Worm (Caenorhabditis elegans) whole organism, early embryonic: Measurements from ENCODE around the gene ZK892.5.

ENCODE experiments used
- B0310.2 ChIP-seq: sonication (generic microtip); optimal IDR thresholded peaks from 2 replicates; lab custom pipeline; 2016; ENCODE audit warnings: mild to moderate bottlenecking, missing genetic modification characterization, missing compliant biosample characterization
- F13C5.2 ChIP-seq: sonication (generic microtip); optimal IDR thresholded peaks from 2 replicates; lab custom pipeline; 2017; ENCODE audit warnings: mild to moderate bottlenecking, missing genetic modification characterization, inconsistent platforms, missing compliant biosample characterization
- aly-1 ChIP-seq: sonication (generic microtip); optimal IDR thresholded peaks from 2 replicates; lab custom pipeline; 2016; ENCODE audit warnings: missing genetic modification characterization, missing compliant biosample characterization
- ama-1 ChIP-seq: fragments of 150-350 bp; optimal IDR thresholded peaks from 2 replicates; lab custom pipeline; 2014
- ceh-13 ChIP-seq: fragments of 200-800 bp; sonication (Bioruptor generic); optimal IDR thresholded peaks from 2 replicates; lab custom pipeline; 2018; ENCODE audit warnings: mild to moderate bottlenecking, missing genetic modification characterization, missing compliant biosample characterization
- ceh-36 ChIP-seq: sonication (generic microtip); optimal IDR thresholded peaks from 2 replicates; lab custom pipeline; 2016; ENCODE audit warnings: missing genetic modification characterization, inconsistent platforms, missing compliant biosample characterization
- ets-7 ChIP-seq: sonication (generic microtip); optimal IDR thresholded peaks from 2 replicates; lab custom pipeline; 2016; ENCODE audit warnings: missing genotype, missing genetic modification characterization, missing compliant biosample characterization
- flt-1 ChIP-seq: fragments of 200-800 bp; sonication (Bioruptor generic); IDR thresholded peaks from 2 replicates; pipeline ENCODE4 v1.3.6; 2022; ENCODE audit warnings: missing genetic modification characterization, missing compliant biosample characterization
- hmbx-1 ChIP-seq: sonication (generic microtip); optimal IDR thresholded peaks from 2 replicates; lab custom pipeline; 2016; ENCODE audit warnings: mild to moderate bottlenecking, missing genetic modification characterization, missing compliant biosample characterization
- hmg-4 ChIP-seq: fragments of 200-800 bp; sonication (Bioruptor generic); optimal IDR thresholded peaks from 2 replicates; lab custom pipeline; 2018; ENCODE audit warnings: mild to moderate bottlenecking, missing genetic modification characterization, missing compliant biosample characterization
- hnd-1 ChIP-seq: sonication (generic microtip); optimal IDR thresholded peaks from 2 replicates; lab custom pipeline; 2016; ENCODE audit warnings: missing genetic modification characterization, missing compliant biosample characterization
- pes-1 ChIP-seq: fragments of 200-800 bp; sonication (Bioruptor generic); IDR thresholded peaks from 2 replicates; pipeline ENCODE4 v1.3.6; 2022; ENCODE audit warnings: missing genetic modification reagents, missing genetic modification characterization, missing compliant biosample characterization
- scrt-1 ChIP-seq: fragments of 200-800 bp; sonication (Bioruptor generic); IDR thresholded peaks from 2 replicates; pipeline ENCODE4 v1.3.6; 2022; ENCODE audit warnings: missing genetic modification characterization, missing compliant biosample characterization
- sea-1 ChIP-seq: fragments of 200-800 bp; sonication (Bioruptor generic); conservative IDR thresholded peaks from 2 replicates; pipeline ENCODE4 v1.3.6; 2022; ENCODE audit warnings: missing genetic modification characterization, missing compliant biosample characterization
- tbx-11 ChIP-seq: fragments of 200-800 bp; sonication (Bioruptor generic); IDR thresholded peaks from 2 replicates; pipeline ENCODE4 v1.3.6; 2022; ENCODE audit warnings: missing genetic modification characterization, missing compliant biosample characterization
- tbx-37 ChIP-seq: fragments of 200-800 bp; sonication (Bioruptor generic); conservative IDR thresholded peaks from 2 replicates; pipeline ENCODE4 v1.3.6; 2022; ENCODE audit warnings: missing genetic modification reagents, missing genetic modification characterization, missing compliant biosample characterization
- tra-4 ChIP-seq: sonication (generic microtip); optimal IDR thresholded peaks from 2 replicates; lab custom pipeline; 2017; ENCODE audit warnings: missing genetic modification characterization, missing compliant biosample characterization

Gene ZK892.5

DNA sequence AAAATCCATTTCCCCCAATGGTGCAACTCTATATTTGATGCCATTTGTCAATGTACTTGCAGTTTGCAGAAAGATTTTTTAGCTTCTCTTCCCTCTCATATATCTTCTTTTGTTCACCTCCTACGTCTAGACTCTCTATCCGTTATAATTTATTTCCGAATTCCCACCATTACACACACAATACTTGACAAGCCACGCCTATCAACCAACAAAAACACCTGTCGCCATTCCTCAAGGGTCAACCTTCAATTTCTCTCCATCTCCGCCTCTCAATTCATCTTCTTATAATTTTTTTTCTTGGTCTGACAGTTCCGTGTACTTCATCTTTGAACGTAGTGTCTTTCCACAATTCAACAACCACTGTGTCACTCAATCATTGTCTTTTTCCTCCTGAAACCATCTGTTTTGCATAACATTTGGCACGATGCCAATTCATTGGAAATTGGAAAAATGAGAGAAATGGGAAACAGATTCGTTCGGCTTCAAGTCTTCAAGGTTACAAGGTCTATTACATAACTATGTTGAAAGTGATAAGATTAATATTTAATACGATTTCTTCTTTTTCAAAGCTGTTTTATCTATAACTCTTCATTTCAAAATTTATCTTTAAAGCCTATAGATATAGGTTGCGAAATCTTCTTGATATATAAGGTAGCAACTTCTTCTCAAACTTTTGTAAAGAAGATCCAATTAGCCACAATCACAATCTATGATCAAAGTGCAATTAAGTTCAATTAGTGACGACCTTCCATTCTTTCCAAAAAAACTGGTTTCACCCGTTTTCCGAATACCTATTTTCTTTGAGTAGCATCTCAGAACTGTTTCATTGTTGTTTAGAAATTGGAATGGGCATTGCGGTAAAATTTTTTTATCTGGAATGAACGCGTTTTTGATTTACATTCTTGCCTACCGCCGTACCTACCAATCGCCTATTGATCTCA, 21.1 kb upstream of the ZK892.5 start:
- TF ChIP-seq tra-4 (tag; lab: Kevin White, UChicago), result no peak
- TF ChIP-seq ceh-36 (tag; lab: Kevin White, UChicago), result no peak
- TF ChIP-seq ama-1 (lab: Kevin White, UChicago), result no peak
- no peak for TF ChIP-seq flt-1 (GFP tag; lab: Robert Waterston, UW)
- no peak for TF ChIP-seq ceh-13 (GFP tag; lab: Kevin White, UChicago)
- no peak for TF ChIP-seq B0310.2 (tag; lab: Kevin White, UChicago)
- no peak for TF ChIP-seq hnd-1 (tag; lab: Kevin White, UChicago)
- no peak for TF ChIP-seq hmbx-1 (tag; lab: Kevin White, UChicago)
- TF ChIP-seq ets-7 (tag; lab: Kevin White, UChicago), result no peak
- no peak for TF ChIP-seq tbx-11 (GFP tag; lab: Robert Waterston, UW)
- no peak for TF ChIP-seq hmg-4 (GFP tag; lab: Kevin White, UChicago)
- TF ChIP-seq aly-1 (tag; lab: Kevin White, UChicago), result no peak
- TF ChIP-seq F13C5.2 (tag; lab: Kevin White, UChicago), result no peak
- no peak for TF ChIP-seq sea-1

DNA sequence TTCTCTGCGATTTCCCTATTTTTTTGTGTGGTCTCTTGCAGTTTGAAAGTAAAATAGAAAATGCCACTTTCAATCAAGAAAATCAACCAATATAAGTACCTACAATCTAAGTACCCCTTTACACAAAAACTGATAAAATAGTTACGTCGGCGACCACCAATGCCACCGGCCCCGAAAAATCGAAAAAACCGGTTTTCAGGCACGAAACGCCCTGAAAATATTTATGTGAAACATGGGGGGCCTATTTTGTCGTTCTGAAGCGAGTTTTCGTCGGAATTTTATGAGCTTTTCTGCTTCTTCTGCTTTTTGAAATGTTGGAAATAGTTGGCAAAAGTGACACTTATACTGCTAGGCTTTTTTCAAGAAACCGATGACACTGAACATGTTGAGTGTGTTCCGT, 19.4 kb upstream of the ZK892.5 start:
- TF ChIP-seq ceh-36 (tag; lab: Kevin White, UChicago), result no peak

DNA sequence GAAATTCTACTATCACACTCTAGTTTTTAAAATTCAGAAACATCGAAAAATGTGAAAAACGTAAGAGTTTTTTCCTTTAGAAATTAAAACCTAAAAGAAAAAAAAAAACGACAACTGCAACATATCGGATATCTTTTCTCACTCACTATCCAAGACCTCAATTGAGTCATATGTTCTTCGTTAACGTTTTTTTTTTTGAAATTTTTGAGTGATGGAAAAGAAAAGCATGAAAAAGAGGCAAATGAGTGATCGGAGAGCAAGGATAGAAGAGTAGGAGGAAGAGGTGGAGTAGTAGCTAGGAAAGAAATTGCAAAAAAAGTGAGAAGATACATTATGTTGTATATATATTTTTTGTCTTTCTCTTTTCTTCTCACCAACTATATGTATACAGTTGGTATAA, 18.5 kb upstream of the ZK892.5 start:
- no peak for TF ChIP-seq sea-1
- no peak for TF ChIP-seq ets-7 (tag; lab: Kevin White, UChicago)
- TF ChIP-seq tbx-37 (GFP tag; lab: Robert Waterston, UW), result no peak
- no peak for TF ChIP-seq F13C5.2 (tag; lab: Kevin White, UChicago)
- no peak for TF ChIP-seq scrt-1 (GFP tag; lab: Robert Waterston, UW)
- no peak for TF ChIP-seq hnd-1 (tag; lab: Kevin White, UChicago)
- TF ChIP-seq pes-1 (GFP tag; lab: Robert Waterston, UW), result no peak

DNA sequence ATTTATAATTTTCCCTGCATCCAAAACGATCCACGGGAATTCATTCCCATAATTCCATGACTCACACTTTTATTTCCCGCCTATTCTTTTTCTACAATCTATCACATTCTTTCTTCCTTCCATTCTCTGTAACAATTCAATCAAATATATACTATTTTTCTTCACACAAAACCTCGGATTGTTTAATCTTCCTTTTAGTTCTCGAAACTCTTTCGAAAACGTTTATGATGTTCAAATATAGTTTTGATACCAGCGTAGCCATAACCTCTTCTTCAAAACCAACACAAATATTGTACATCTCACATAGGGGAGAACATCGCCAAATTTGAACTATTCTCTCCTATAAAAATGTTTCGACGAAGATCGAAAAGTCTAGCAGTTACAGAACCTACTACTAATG, 17.2 kb upstream of the ZK892.5 start, which contains the start of gene lec-3:
TSS of gene lec-3 (plus strand) at position 301 of the 400 bp plus-strand sequence.
- TF ChIP-seq pes-1 (GFP tag; lab: Robert Waterston, UW) (no peak), hmbx-1 (tag; lab: Kevin White, UChicago) (no peak), ets-7 (tag; lab: Kevin White, UChicago) (no peak), tbx-11 (GFP tag; lab: Robert Waterston, UW) (no peak), hnd-1 (tag; lab: Kevin White, UChicago) (no peak), tbx-37 (GFP tag; lab: Robert Waterston, UW) (no peak)

DNA sequence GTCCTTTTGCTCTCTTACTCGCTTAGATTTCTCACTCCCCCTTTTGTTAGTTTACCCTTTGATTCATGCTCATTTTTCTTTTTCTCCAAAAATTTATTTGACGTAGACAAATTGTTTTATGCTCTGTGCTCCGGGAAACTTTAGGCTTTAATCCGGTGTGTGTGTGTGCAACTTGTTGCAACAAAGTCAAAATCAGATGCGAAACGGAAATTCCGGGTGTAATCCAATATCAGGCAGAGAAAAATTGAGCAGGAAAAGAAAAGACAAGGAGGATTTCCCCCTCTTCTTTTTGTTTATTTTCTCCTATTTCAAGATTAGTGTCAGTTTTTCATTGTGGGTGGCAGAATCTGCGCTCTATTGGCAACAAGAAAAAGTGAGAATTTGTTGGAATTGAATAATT, 15.5 kb upstream of the ZK892.5 start:
- no peak for TF ChIP-seq ets-7 (tag; lab: Kevin White, UChicago)
- TF ChIP-seq ama-1 (lab: Kevin White, UChicago), result no peak
- no peak for TF ChIP-seq F13C5.2 (tag; lab: Kevin White, UChicago)
- no peak for TF ChIP-seq aly-1 (tag; lab: Kevin White, UChicago)
- no peak for TF ChIP-seq hnd-1 (tag; lab: Kevin White, UChicago)
- TF ChIP-seq sea-1, result no peak
- no peak for TF ChIP-seq tbx-11 (GFP tag; lab: Robert Waterston, UW)
- TF ChIP-seq B0310.2 (tag; lab: Kevin White, UChicago), result no peak
- no peak for TF ChIP-seq hmbx-1 (tag; lab: Kevin White, UChicago)
- TF ChIP-seq ceh-13 (GFP tag; lab: Kevin White, UChicago), result no peak
- TF ChIP-seq flt-1 (GFP tag; lab: Robert Waterston, UW), result no peak
- TF ChIP-seq tbx-37 (GFP tag; lab: Robert Waterston, UW), result no peak
- TF ChIP-seq ceh-36 (tag; lab: Kevin White, UChicago), result no peak
- no peak for TF ChIP-seq tra-4 (tag; lab: Kevin White, UChicago)

DNA sequence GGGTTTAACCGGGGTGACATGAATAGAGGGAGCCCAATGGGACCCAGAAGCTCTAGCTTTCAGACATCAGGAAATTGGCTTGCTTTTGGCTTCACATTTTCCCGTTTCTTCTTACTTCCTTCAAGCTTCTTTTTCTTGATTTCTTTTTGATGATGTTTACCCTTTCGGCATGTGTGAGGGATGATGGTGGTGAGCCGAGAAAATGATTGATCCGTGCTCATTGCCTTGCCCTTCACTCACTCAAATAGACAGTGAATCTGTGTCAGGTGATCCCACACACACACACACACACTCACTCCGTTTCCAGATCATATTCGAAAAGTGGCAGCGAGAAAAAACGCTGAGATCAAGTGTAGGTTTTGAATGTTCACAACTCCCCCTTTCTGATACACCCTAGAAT, 13.3 kb upstream of the ZK892.5 start:
- TF ChIP-seq aly-1 (tag; lab: Kevin White, UChicago), result no peak
- TF ChIP-seq ama-1 (lab: Kevin White, UChicago), result no peak
- no peak for TF ChIP-seq ceh-36 (tag; lab: Kevin White, UChicago)
- TF ChIP-seq F13C5.2 (tag; lab: Kevin White, UChicago), result no peak
- no peak for TF ChIP-seq tbx-37 (GFP tag; lab: Robert Waterston, UW)

DNA sequence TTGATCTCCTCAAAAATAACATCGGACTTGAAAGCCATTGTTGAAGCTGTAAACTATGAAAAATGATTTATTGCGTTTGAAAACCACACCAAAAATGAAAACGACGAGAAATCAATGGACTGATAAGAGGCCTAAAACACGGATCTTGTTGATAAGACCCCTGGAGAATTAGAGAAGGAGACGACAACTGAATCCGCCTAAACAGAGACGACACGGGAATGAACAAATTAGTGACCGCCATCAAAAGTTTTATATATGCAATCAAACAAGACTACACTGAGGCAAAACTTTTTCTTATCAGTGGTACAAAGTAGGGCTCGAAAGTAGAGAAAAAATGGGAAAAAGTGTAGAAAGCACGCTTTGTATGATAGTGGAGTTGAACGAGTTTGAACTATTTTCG, 7.0 kb upstream of the ZK892.5 start, which contains the start of gene nlt-1:
TSS of gene nlt-1 (minus strand) at position 78 of the 400 bp plus-strand sequence.
- TF ChIP-seq ets-7 (tag; lab: Kevin White, UChicago), result no peak
- no peak for TF ChIP-seq tbx-11 (GFP tag; lab: Robert Waterston, UW)
- no peak for TF ChIP-seq tbx-37 (GFP tag; lab: Robert Waterston, UW)
- TF ChIP-seq scrt-1 (GFP tag; lab: Robert Waterston, UW), result no peak
- no peak for TF ChIP-seq hmg-4 (GFP tag; lab: Kevin White, UChicago)
- no peak for TF ChIP-seq B0310.2 (tag; lab: Kevin White, UChicago)
- no peak for TF ChIP-seq ceh-36 (tag; lab: Kevin White, UChicago)
- TF ChIP-seq tra-4 (tag; lab: Kevin White, UChicago), result no peak
- no peak for TF ChIP-seq ceh-13 (GFP tag; lab: Kevin White, UChicago)
- TF ChIP-seq sea-1, result no peak
- no peak for TF ChIP-seq hmbx-1 (tag; lab: Kevin White, UChicago)
